Worm (Caenorhabditis elegans): ENCODE data around the gene ZC504.1.

ce11 chrX:10393362-10393761 lies 13.6 kb upstream of the ZC504.1 start:
- TF ChIP-seq pros-1 (tag; optimal IDR thresholded peaks at IDR 0.05) (no peak), sox-4 (tag; optimal IDR thresholded peaks at IDR 0.05) (no peak), tbx-2 (tag; optimal IDR thresholded peaks at IDR 0.05) (no peak), ama-1 (optimal IDR thresholded peaks at IDR 0.05) (no peak), pqm-1 (tag; optimal IDR thresholded peaks at IDR 0.05) (no peak), odd-2 (tag; optimal IDR thresholded peaks at IDR 0.05) (no peak), ceh-48 (tag; optimal IDR thresholded peaks at IDR 0.05) (no peak), pha-4 (tag; optimal IDR thresholded peaks at IDR 0.05) (no peak), ceh-9 (tag; optimal IDR thresholded peaks at IDR 0.05) (no peak), K02D7.2 (tag; optimal IDR thresholded peaks at IDR 0.05) (no peak), unc-3 (GFP tag; conservative IDR thresholded peaks at IDR 0.05) (no peak), unc-3 (tag; optimal IDR thresholded peaks at IDR 0.05) (no peak), nhr-11 (tag; optimal IDR thresholded peaks at IDR 0.05) (no peak), nfya-1 (tag; optimal IDR thresholded peaks at IDR 0.05) (no peak), fkh-10 (GFP tag; optimal IDR thresholded peaks at IDR 0.05) (no peak)

All from whole organism, late embryonic.